Worm (Caenorhabditis elegans): ENCODE measurements around the gene C49F5.3.

- TF ChIP-seq dpff-1 (tag; optimal IDR thresholded peaks at IDR 0.05): no peak
- no peak for TF ChIP-seq F49E8.2 (tag; optimal IDR thresholded peaks at IDR 0.05; ENCODE audit: insufficient read depth)
Observed at ce11 chrX:11987900-11988364, 4.5 kb upstream of the C49F5.3 start, which contains the start of gene C49F5.6.
